Fruit fly (Drosophila melanogaster) whole organism, adult: Measurements from ENCODE around the gene roq.

ENCODE experiments used
- CG11617 ChIP-seq: fragments of 200-800 bp; sonication (Bioruptor generic); optimal IDR thresholded peaks from 2 replicates; lab custom pipeline; 2017; ENCODE audit warnings: mild to moderate bottlenecking, missing biosample characterization, missing genetic modification reagents, missing genetic modification characterization
- CG33017 ChIP-seq: fragments of 200-800 bp; sonication (Bioruptor generic); optimal IDR thresholded peaks from 2 replicates; lab custom pipeline; 2018; ENCODE audit warnings: missing biosample characterization, mild to moderate bottlenecking, missing genetic modification characterization, moderate library complexity
- CG7045 ChIP-seq: fragments of 200-800 bp; sonication (Bioruptor generic); optimal IDR thresholded peaks from 2 replicates; lab custom pipeline; 2017; ENCODE audit warnings: missing biosample characterization, mild to moderate bottlenecking, missing genetic modification characterization
- Hr96 ChIP-seq: fragments of 200-800 bp; sonication (Bioruptor generic); optimal IDR thresholded peaks from 2 replicates; lab custom pipeline; 2016; ENCODE audit warnings: missing biosample characterization, missing genetic modification characterization
- cic ChIP-seq: fragments of 200-800 bp; sonication (Bioruptor generic); optimal IDR thresholded peaks from 2 replicates; lab custom pipeline; 2017; ENCODE audit warnings: missing biosample characterization, mild to moderate bottlenecking, missing genetic modification characterization, moderate library complexity
- kay ChIP-seq: fragments of 200-800 bp; sonication (Bioruptor generic); peaks from one replicate; lab custom pipeline; 2016; ENCODE audit warnings: missing biosample characterization, missing genetic modification characterization, borderline replicate concordance
- pad ChIP-seq: fragments of 200-800 bp; sonication (Bioruptor generic); optimal IDR thresholded peaks from 3 replicates; lab custom pipeline; 2017; ENCODE audit warnings: missing biosample characterization, missing genetic modification characterization, mild to moderate bottlenecking, moderate library complexity, missing genetic modification reagents
- toe ChIP-seq: fragments of 200-800 bp; sonication (Bioruptor generic); optimal IDR thresholded peaks from 2 replicates; lab custom pipeline; 2016; ENCODE audit warnings: missing biosample characterization, missing genetic modification characterization

- TF ChIP-seq cic (GFP tag; lab: Kevin White, UChicago) (no peak), Hr96 (GFP tag; lab: Kevin White, UChicago) (no peak), kay (GFP tag; lab: Kevin White, UChicago) (peak; percentile 53), toe (GFP tag; lab: Kevin White, UChicago) (no peak), pad (GFP tag; lab: Kevin White, UChicago) (no peak), CG7045 (GFP tag; lab: Kevin White, UChicago) (no peak), CG33017 (tag; lab: Kevin White, UChicago) (no peak), CG11617 (no peak)
Observed at dm6 chr3L:16393700-16394099, 15.3 kb upstream of the roq start.
